Fruit fly (Drosophila melanogaster): ENCODE results near the gene muc.

DNA sequence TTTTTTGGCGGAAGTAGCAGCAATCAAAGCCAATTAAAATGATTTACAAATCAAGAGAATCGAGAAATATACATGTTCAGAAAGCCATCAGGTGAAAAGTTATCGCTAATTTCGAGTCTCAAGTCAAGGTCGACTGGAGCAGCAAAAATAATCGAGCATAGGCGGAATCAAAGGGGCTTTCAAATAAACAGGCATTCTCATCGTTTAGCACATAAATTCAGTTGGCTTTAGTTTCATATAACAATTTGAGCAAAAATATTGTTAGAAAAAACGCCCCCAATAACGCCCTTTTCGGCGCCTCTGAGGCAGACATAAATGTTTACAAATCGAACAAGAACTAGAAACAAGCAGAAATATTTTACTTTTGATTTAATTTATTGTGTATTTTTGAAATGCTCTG, 28.9 kb upstream of the muc start:
- TF ChIP-seq wdn (GFP tag; IDR thresholded peaks at IDR 0.05) (no peak), psq (GFP tag; optimal IDR thresholded peaks at IDR 0.05) (no peak), nerfin-1 (tag; optimal IDR thresholded peaks at IDR 0.05) (no peak), CG4707 (GFP tag; optimal IDR thresholded peaks at IDR 0.05) (no peak), Dll (GFP tag; IDR thresholded peaks at IDR 0.05; ENCODE audit: partially characterized antibody) (no peak), Oaz (GFP tag; IDR thresholded peaks at IDR 0.05) (no peak), kah (GFP tag; optimal IDR thresholded peaks at IDR 0.05) (no peak), CG6854 (GFP tag; optimal IDR thresholded peaks at IDR 0.05) (no peak), ap (GFP tag; IDR thresholded peaks at IDR 0.05) (no peak), CG2120 (GFP tag; optimal IDR thresholded peaks at IDR 0.05) (no peak)

All from whole organism, embryonic.